Worm (Caenorhabditis elegans) whole organism, late embryonic: Measurements from ENCODE around the gene flp-10.

Experiments
- odd-2 ChIP-seq: sonication (generic microtip); optimal IDR thresholded peaks from 2 replicates; lab custom pipeline; 2017; ENCODE audit warnings: antibody characterized with exemption, mild to moderate bottlenecking, missing genetic modification characterization, missing compliant biosample characterization
- rnt-1 ChIP-seq: sonication (generic microtip); optimal IDR thresholded peaks from 2 replicates; lab custom pipeline; 2016; ENCODE audit warnings: missing genetic modification characterization, missing compliant biosample characterization

ce11 chrIV:7839923-7840322 is 28.8 kb upstream of the flp-10 start:
- no peak for TF ChIP-seq rnt-1 (tag; lab: Kevin White, UChicago)
- no peak for TF ChIP-seq odd-2 (tag; lab: Kevin White, UChicago)
